Fruit fly (Drosophila melanogaster) whole organism, prepupa: Measurements from ENCODE around the gene smg.

Source experiments
- CG11294 ChIP-seq: fragments of 200-800 bp; sonication (Bioruptor generic); IDR thresholded peaks from 2 replicates; pipeline ENCODE4 v1.3.6; 2022; ENCODE audit warnings: missing biosample characterization, missing genetic modification characterization
- CG3032 ChIP-seq: fragments of 200-800 bp; optimal IDR thresholded peaks from 2 replicates; lab custom pipeline; 2019; ENCODE audit warnings: missing biosample characterization, mild to moderate bottlenecking, missing genetic modification characterization, moderate library complexity
- CG6163 ChIP-seq: fragments of 200-800 bp; sonication (Bioruptor generic); IDR thresholded peaks from 3 replicates; pipeline ENCODE4 v1.3.6; 2022; ENCODE audit warnings: missing biosample characterization, missing genetic modification characterization
- CG6854 ChIP-seq: fragments of 200-800 bp; sonication (Bioruptor generic); optimal IDR thresholded peaks from 2 replicates; lab custom pipeline; 2017; ENCODE audit warnings: missing biosample characterization, mild to moderate bottlenecking, missing genetic modification characterization
- CG8632 ChIP-seq: fragments of 200-800 bp; sonication (Bioruptor generic); optimal IDR thresholded peaks from 3 replicates; lab custom pipeline; 2016; ENCODE audit warnings: missing biosample characterization, missing genetic modification characterization
- Hr38 ChIP-seq: sonication (Bioruptor generic); optimal IDR thresholded peaks from 2 replicates; lab custom pipeline; 2016; ENCODE audit warnings: missing biosample characterization, missing genetic modification characterization
- Sox14 ChIP-seq: fragments of 200-800 bp; sonication (Bioruptor generic); optimal IDR thresholded peaks from 3 replicates; lab custom pipeline; 2016; ENCODE audit warnings: missing biosample characterization, missing genetic modification characterization
- acj6 ChIP-seq: fragments of 200-800 bp; sonication (Bioruptor generic); optimal IDR thresholded peaks from 3 replicates; lab custom pipeline; 2016; ENCODE audit warnings: missing biosample characterization, missing genetic modification characterization
- dac ChIP-seq: fragments of 200-800 bp; sonication (Bioruptor generic); optimal IDR thresholded peaks from 2 replicates; lab custom pipeline; 2017; ENCODE audit warnings: missing biosample characterization, mild to moderate bottlenecking, missing genetic modification characterization
- dsx ChIP-seq: fragments of 200-800 bp; optimal IDR thresholded peaks from 3 replicates; lab custom pipeline; 2019; ENCODE audit warnings: missing biosample characterization, mild to moderate bottlenecking, missing genetic modification characterization, moderate library complexity; ENCODE audit not compliant: poor library complexity, severe bottlenecking
- topi ChIP-seq: fragments of 200-800 bp; sonication (Bioruptor generic); optimal IDR thresholded peaks from 3 replicates; lab custom pipeline; 2016; ENCODE audit warnings: missing biosample characterization, missing genetic modification characterization
- vri ChIP-seq: fragments of 200-800 bp; sonication (Bioruptor generic); optimal IDR thresholded peaks from 3 replicates; lab custom pipeline; 2016; ENCODE audit warnings: missing biosample characterization, mild to moderate bottlenecking, missing genetic modification characterization

DNA sequence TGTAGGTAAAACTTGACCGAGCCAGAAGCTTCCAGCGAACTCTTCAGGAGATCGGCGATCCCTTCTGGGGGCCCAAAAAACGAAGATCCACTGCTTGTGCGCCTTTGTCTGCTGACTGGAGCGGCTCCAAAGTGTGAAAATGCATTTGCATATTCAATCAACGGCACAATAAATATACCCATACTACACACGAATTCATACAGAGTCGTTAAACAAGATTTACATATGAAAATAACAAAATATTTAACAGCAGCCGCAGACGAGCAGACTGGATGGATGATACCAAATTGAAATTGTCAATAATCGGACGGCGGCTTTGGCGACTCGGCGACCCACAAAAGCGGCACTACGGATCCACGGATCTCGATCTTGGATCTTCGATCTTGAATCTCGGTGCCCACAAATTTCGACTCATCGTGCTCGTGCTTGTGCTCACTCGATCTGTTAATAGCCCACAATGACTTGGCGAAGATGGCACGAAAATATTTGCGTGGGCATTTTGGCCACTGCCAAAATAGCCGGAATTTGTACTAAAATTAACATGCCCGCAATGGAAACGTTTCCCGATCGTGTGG, 29.4 kb upstream of the smg start:
- TF ChIP-seq dac = no peak
- no peak for TF ChIP-seq topi (GFP tag; lab: Kevin White, UChicago)
- no peak for TF ChIP-seq CG3032 (tag; lab: Kevin White, UChicago)
- no peak for TF ChIP-seq CG8632
- no peak for TF ChIP-seq CG6163 (GFP tag; lab: Robert Waterston, UW)
- no peak for TF ChIP-seq CG11294 (GFP tag; lab: Robert Waterston, UW)
- no peak for TF ChIP-seq CG6854
- TF ChIP-seq Sox14 = no peak
- no peak for TF ChIP-seq acj6 (GFP tag; lab: Kevin White, UChicago)
- no peak for TF ChIP-seq dsx (GFP tag; lab: Kevin White, UChicago)
- no peak for TF ChIP-seq Hr38
- TF ChIP-seq vri = no peak
